Worm (Caenorhabditis elegans) whole organism, L1 larva: Measurements from ENCODE around the gene ZC21.6.

Experiments used
- ceh-88 ChIP-seq: fragments of 200-800 bp; sonication (Bioruptor generic); IDR thresholded peaks from 2 replicates; pipeline ENCODE4 v1.3.6; 2022; ENCODE audit warnings: missing genetic modification characterization, missing compliant biosample characterization
- nhr-11 ChIP-seq: fragments of 150-350 bp; optimal IDR thresholded peaks from 2 replicates; lab custom pipeline; 2014; ENCODE audit warnings: missing biosample characterization, missing genetic modification characterization
- nhr-76 ChIP-seq: sonication (generic microtip); optimal IDR thresholded peaks from 2 replicates; lab custom pipeline; 2017; ENCODE audit warnings: missing biosample characterization, missing genetic modification characterization

DNA sequence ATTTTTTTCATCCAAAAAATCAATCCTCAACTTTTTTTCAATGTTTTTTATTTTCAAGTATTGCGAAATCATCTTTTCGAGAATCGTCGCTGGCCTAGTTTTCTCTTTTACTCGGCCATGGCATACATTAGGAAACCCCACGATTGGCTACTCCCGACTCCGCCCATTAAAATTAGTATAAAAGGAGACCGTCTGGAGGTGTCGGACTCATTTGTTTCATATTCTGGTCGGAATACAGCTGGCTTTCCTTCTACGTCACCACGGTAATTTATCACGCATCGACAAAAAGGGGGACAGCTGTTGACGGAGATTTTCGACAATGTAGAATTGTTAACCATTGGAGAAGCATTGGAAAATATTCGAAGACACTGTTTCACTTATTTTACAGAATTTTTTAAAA is 16.4 kb downstream of the ZC21.6 start:
- TF ChIP-seq ceh-88 (no peak), nhr-11 (tag; lab: Kevin White, UChicago) (peak; percentile 22), nhr-76 (no peak)
